Fruit fly (Drosophila melanogaster) whole organism, embryonic: ENCODE measurements around the gene Art2.

Experiments used
- Atf3 ChIP-seq: fragments of 200-800 bp; sonication (Bioruptor generic); optimal IDR thresholded peaks from 3 replicates; lab custom pipeline; 2016; ENCODE audit warnings: missing biosample characterization, missing genetic modification characterization
- CG10147 ChIP-seq: fragments of 200-800 bp; sonication (Bioruptor generic); optimal IDR thresholded peaks from 2 replicates; lab custom pipeline; 2019; ENCODE audit warnings: missing biosample characterization, mild to moderate bottlenecking, missing genetic modification characterization, moderate library complexity
- CG10209 ChIP-seq: fragments of 200-800 bp; sonication (Bioruptor generic); optimal IDR thresholded peaks from 3 replicates; lab custom pipeline; 2017; ENCODE audit warnings: missing biosample characterization, mild to moderate bottlenecking, missing genetic modification characterization, missing genetic modification reagents
- CG10366 ChIP-seq: fragments of 200-800 bp; sonication (Bioruptor generic); IDR thresholded peaks from 2 replicates; pipeline ENCODE4 v1.3.6; 2022; ENCODE audit warnings: missing biosample characterization, missing genetic modification characterization
- CG11456 ChIP-seq: fragments of 200-800 bp; sonication (Bioruptor generic); IDR thresholded peaks from 3 replicates; pipeline ENCODE4 v1.3.6; 2022; ENCODE audit warnings: missing biosample characterization, missing genetic modification characterization
- CG12219 ChIP-seq: fragments of 200-800 bp; sonication (Bioruptor generic); optimal IDR thresholded peaks from 3 replicates; lab custom pipeline; 2018; ENCODE audit warnings: missing biosample characterization, mild to moderate bottlenecking, missing genetic modification characterization
- CG13296 ChIP-seq: fragments of 200-800 bp; sonication (Bioruptor generic); optimal IDR thresholded peaks from 3 replicates; lab custom pipeline; 2018; ENCODE audit warnings: missing biosample characterization, mild to moderate bottlenecking, missing genetic modification characterization
- CG13775 ChIP-seq: fragments of 200-800 bp; sonication (Bioruptor generic); optimal IDR thresholded peaks from 3 replicates; lab custom pipeline; 2017; ENCODE audit warnings: missing biosample characterization, mild to moderate bottlenecking, missing genetic modification characterization
- CG1603 ChIP-seq: fragments of 200-800 bp; sonication (Bioruptor generic); optimal IDR thresholded peaks from 2 replicates; lab custom pipeline; 2019; ENCODE audit warnings: missing biosample characterization, mild to moderate bottlenecking, missing genetic modification characterization, moderate library complexity
- CG16863 ChIP-seq: fragments of 200-800 bp; sonication (Bioruptor generic); optimal IDR thresholded peaks from 3 replicates; lab custom pipeline; 2016; ENCODE audit warnings: missing biosample characterization, missing genetic modification characterization
- CG17912 ChIP-seq: fragments of 200-800 bp; sonication (Bioruptor generic); optimal IDR thresholded peaks from 2 replicates; lab custom pipeline; 2018; ENCODE audit warnings: missing biosample characterization, mild to moderate bottlenecking, missing genetic modification characterization
- CG1832 ChIP-seq: fragments of 200-800 bp; sonication (Bioruptor generic); optimal IDR thresholded peaks from 2 replicates; lab custom pipeline; 2017; ENCODE audit warnings: missing biosample characterization, mild to moderate bottlenecking, missing genetic modification characterization, inconsistent platforms
- CG18599 ChIP-seq: fragments of 200-800 bp; sonication (Bioruptor generic); optimal IDR thresholded peaks from 3 replicates; lab custom pipeline; 2017; ENCODE audit warnings: missing biosample characterization, missing genetic modification characterization, mild to moderate bottlenecking, moderate library complexity, missing genetic modification reagents
- CG2875 ChIP-seq: fragments of 200-800 bp; sonication (Bioruptor generic); optimal IDR thresholded peaks from 2 replicates; lab custom pipeline; 2017; ENCODE audit warnings: missing biosample characterization, mild to moderate bottlenecking, missing genetic modification characterization, missing genetic modification reagents
- CG3163 ChIP-seq: fragments of 200-800 bp; sonication (Bioruptor generic); optimal IDR thresholded peaks from 3 replicates; lab custom pipeline; 2016; ENCODE audit warnings: missing biosample characterization, missing genetic modification characterization
- CG3281 ChIP-seq: fragments of 200-800 bp; sonication (Bioruptor generic); optimal IDR thresholded peaks from 3 replicates; lab custom pipeline; 2017; ENCODE audit warnings: missing biosample characterization, mild to moderate bottlenecking, missing genetic modification characterization
- CG34224 ChIP-seq: fragments of 200-800 bp; sonication (Bioruptor generic); IDR thresholded peaks from 3 replicates; pipeline ENCODE4 v1.3.6; 2022; ENCODE audit warnings: missing biosample characterization, missing genetic modification characterization; ENCODE audit not compliant: partially characterized antibody
- CG3838 ChIP-seq: fragments of 200-800 bp; sonication (Bioruptor generic); optimal IDR thresholded peaks from 3 replicates; lab custom pipeline; 2016; ENCODE audit warnings: missing biosample characterization, missing genetic modification characterization
- CG4404 ChIP-seq: fragments of 200-800 bp; sonication (Bioruptor generic); IDR thresholded peaks from 2 replicates; pipeline ENCODE4 v1.3.6; 2022; ENCODE audit warnings: missing biosample characterization, missing genetic modification characterization
- CG8944 ChIP-seq: fragments of 200-800 bp; sonication (Bioruptor generic); optimal IDR thresholded peaks from 3 replicates; lab custom pipeline; 2016; ENCODE audit warnings: missing biosample characterization, missing genetic modification characterization
- CG9215 ChIP-seq: fragments of 200-800 bp; sonication (Bioruptor generic); IDR thresholded peaks from 2 replicates; pipeline ENCODE4 v1.3.6; 2022; ENCODE audit warnings: missing biosample characterization, missing genetic modification characterization
- CG9437 ChIP-seq: fragments of 200-800 bp; sonication (Bioruptor generic); optimal IDR thresholded peaks from 2 replicates; lab custom pipeline; 2018; ENCODE audit warnings: missing biosample characterization, mild to moderate bottlenecking, missing genetic modification characterization
- CG9817 ChIP-seq: fragments of 200-800 bp; sonication (Bioruptor generic); optimal IDR thresholded peaks from 2 replicates; lab custom pipeline; 2018; ENCODE audit warnings: missing biosample characterization, mild to moderate bottlenecking, missing genetic modification characterization, moderate library complexity
- CTCF ChIP-seq: fragments of 200-800 bp; sonication (Bioruptor generic); optimal IDR thresholded peaks from 2 replicates; lab custom pipeline; 2017; ENCODE audit warnings: missing biosample characterization, mild to moderate bottlenecking, missing genetic modification characterization, moderate library complexity
- Doc2 ChIP-seq: fragments of 200-800 bp; sonication (Bioruptor generic); IDR thresholded peaks from 2 replicates; pipeline ENCODE4 v1.3.6; 2022; ENCODE audit warnings: missing biosample characterization, missing genetic modification characterization
- Ets65A ChIP-seq: fragments of 200-800 bp; sonication (Bioruptor generic); peaks from one replicate; lab custom pipeline; 2016; ENCODE audit warnings: missing biosample characterization, missing genetic modification characterization
- Fer1 ChIP-seq: fragments of 200-800 bp; sonication (Bioruptor generic); optimal IDR thresholded peaks from 2 replicates; lab custom pipeline; 2017; ENCODE audit warnings: missing biosample characterization, mild to moderate bottlenecking, missing genetic modification characterization
- Hsf ChIP-seq: fragments of 200-800 bp; sonication (Bioruptor generic); optimal IDR thresholded peaks from 3 replicates; lab custom pipeline; 2016; ENCODE audit warnings: missing biosample characterization, missing genetic modification characterization
- Lhr ChIP-seq: fragments of 200-800 bp; sonication (Bioruptor generic); optimal IDR thresholded peaks from 3 replicates; lab custom pipeline; 2017; ENCODE audit warnings: mild to moderate bottlenecking, missing biosample characterization, missing genetic modification reagents, missing genetic modification characterization
- MBD-R2 ChIP-seq: fragments of 200-800 bp; sonication (Bioruptor generic); IDR thresholded peaks from 2 replicates; pipeline ENCODE4 v1.3.6; 2022; ENCODE audit warnings: missing biosample characterization, missing genetic modification characterization
- NfI ChIP-seq: fragments of 200-800 bp; sonication (Bioruptor generic); optimal IDR thresholded peaks from 3 replicates; lab custom pipeline; 2018; ENCODE audit warnings: missing biosample characterization, mild to moderate bottlenecking, missing genetic modification characterization, moderate library complexity
- Oaz ChIP-seq: fragments of 200-800 bp; sonication (Bioruptor generic); IDR thresholded peaks from 2 replicates; pipeline ENCODE4 v1.3.6; 2022; ENCODE audit warnings: missing biosample characterization, missing genetic modification characterization
- PHDP ChIP-seq: fragments of 200-800 bp; sonication (Bioruptor generic); optimal IDR thresholded peaks from 3 replicates; lab custom pipeline; 2018; ENCODE audit warnings: missing biosample characterization, mild to moderate bottlenecking, missing genetic modification characterization, moderate library complexity
- Sry-β ChIP-seq: fragments of 200-800 bp; sonication (Bioruptor generic); optimal IDR thresholded peaks from 2 replicates; lab custom pipeline; 2018; ENCODE audit warnings: missing biosample characterization, mild to moderate bottlenecking, missing genetic modification characterization, moderate library complexity
- cad ChIP-seq: fragments of >200 bp; optimal IDR thresholded peaks from 2 replicates; lab custom pipeline; 2017; ENCODE audit warnings: missing biosample characterization, missing genetic modification characterization
- cg ChIP-seq: fragments of 200-800 bp; sonication (Bioruptor generic); optimal IDR thresholded peaks from 3 replicates; lab custom pipeline; 2019; ENCODE audit warnings: missing biosample characterization, mild to moderate bottlenecking, missing genetic modification characterization, moderate library complexity
- chm ChIP-seq: fragments of 200-800 bp; sonication (Bioruptor generic); IDR thresholded peaks from 2 replicates; pipeline ENCODE4 v1.3.6; 2022; ENCODE audit warnings: missing biosample characterization, missing genetic modification characterization
- crol ChIP-seq: fragments of 200-800 bp; sonication (Bioruptor generic); IDR thresholded peaks from 2 replicates; pipeline ENCODE4 v1.3.6; 2022; ENCODE audit warnings: missing biosample characterization, missing genetic modification characterization
- fd3F ChIP-seq: fragments of 200-800 bp; sonication (Bioruptor generic); optimal IDR thresholded peaks from 2 replicates; lab custom pipeline; 2018; ENCODE audit warnings: missing biosample characterization, mild to moderate bottlenecking, missing genetic modification characterization, moderate library complexity
- gcm ChIP-seq: fragments of 200-800 bp; sonication (Bioruptor generic); optimal IDR thresholded peaks from 2 replicates; lab custom pipeline; 2019; ENCODE audit warnings: missing biosample characterization, mild to moderate bottlenecking, missing genetic modification characterization, moderate library complexity
- gfzf ChIP-seq: fragments of 200-800 bp; sonication (Bioruptor generic); optimal IDR thresholded peaks from 2 replicates; lab custom pipeline; 2016; ENCODE audit warnings: missing biosample characterization, mild to moderate bottlenecking, missing genetic modification characterization, moderate library complexity
- insv ChIP-seq, 2 experiments: fragments of 200-800 bp; sonication (Bioruptor generic); optimal IDR thresholded peaks; 3 replicates each; lab custom pipeline; 2016 to 2018; ENCODE audit warnings: missing biosample characterization in 2 of 2, missing genetic modification characterization in 2 of 2
- jigr1 ChIP-seq: fragments of 200-800 bp; sonication (Bioruptor generic); IDR thresholded peaks from 3 replicates; pipeline ENCODE4 v1.3.6; 2022; ENCODE audit warnings: missing biosample characterization, missing genetic modification characterization
- lbe ChIP-seq: fragments of 200-800 bp; sonication (Bioruptor generic); optimal IDR thresholded peaks from 2 replicates; lab custom pipeline; 2016; ENCODE audit warnings: missing biosample characterization, mild to moderate bottlenecking, missing genetic modification characterization
- nmo ChIP-seq: fragments of 200-800 bp; sonication (Bioruptor generic); optimal IDR thresholded peaks from 2 replicates; lab custom pipeline; 2018; ENCODE audit warnings: missing biosample characterization, mild to moderate bottlenecking, missing genetic modification characterization, moderate library complexity
- peb ChIP-seq: fragments of 200-800 bp; sonication (Bioruptor generic); IDR thresholded peaks from 2 replicates; pipeline ENCODE4 v1.3.6; 2022; ENCODE audit warnings: missing biosample characterization, missing genetic modification characterization
- salm ChIP-seq: fragments of 200-800 bp; sonication (Bioruptor generic); optimal IDR thresholded peaks from 2 replicates; lab custom pipeline; 2018; ENCODE audit warnings: missing biosample characterization, mild to moderate bottlenecking, missing genetic modification characterization
- scrt ChIP-seq: fragments of 200-800 bp; sonication (Bioruptor generic); optimal IDR thresholded peaks from 2 replicates; lab custom pipeline; 2018; ENCODE audit warnings: missing biosample characterization, mild to moderate bottlenecking, missing genetic modification characterization, moderate library complexity
- sim ChIP-seq: fragments of 200-800 bp; sonication (Bioruptor generic); IDR thresholded peaks from 2 replicates; pipeline ENCODE4 v1.3.6; 2022; ENCODE audit warnings: missing biosample characterization, missing genetic modification characterization
- sna ChIP-seq: fragments of 200-800 bp; sonication (Bioruptor generic); IDR thresholded peaks from 2 replicates; pipeline ENCODE4 v1.3.6; 2022; ENCODE audit warnings: missing biosample characterization, missing genetic modification characterization; ENCODE audit not compliant: partially characterized antibody
- tap ChIP-seq: fragments of 200-800 bp; optimal IDR thresholded peaks from 3 replicates; lab custom pipeline; 2019; ENCODE audit warnings: missing biosample characterization, mild to moderate bottlenecking, missing genetic modification characterization, moderate library complexity
- zen ChIP-seq: fragments of 200-800 bp; sonication (Bioruptor generic); optimal IDR thresholded peaks from 3 replicates; lab custom pipeline; 2018; ENCODE audit warnings: missing biosample characterization, mild to moderate bottlenecking, missing genetic modification characterization, moderate library complexity

Art2 gene

DNA sequence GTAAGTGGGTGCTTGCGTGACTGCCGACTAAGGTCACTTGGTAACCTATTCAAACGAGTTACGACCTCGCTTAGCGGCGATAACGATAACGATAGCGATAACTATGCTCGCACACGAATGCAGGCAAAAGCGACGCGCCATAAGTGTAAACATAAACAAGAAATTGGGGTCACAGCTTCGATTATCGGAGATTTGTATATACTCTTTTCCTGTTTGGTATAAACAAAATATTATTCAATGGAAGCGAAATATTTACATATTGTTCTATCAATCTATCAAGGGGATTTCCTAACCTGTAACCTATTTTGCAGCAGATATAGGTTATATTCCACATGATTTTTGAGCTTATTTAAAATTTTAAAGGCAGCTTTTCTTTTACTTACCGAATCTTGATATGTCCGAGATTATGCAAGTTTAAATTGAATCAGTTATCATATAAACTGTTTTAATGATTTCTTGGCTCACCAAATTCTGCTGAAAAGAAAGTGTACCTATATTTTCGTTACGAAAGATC, 4.9 kb upstream of the Art2 start (continued):
- TF ChIP-seq Ets65A (GFP tag; lab: Kevin White, UChicago) (peak; percentile 47), CG1832 (GFP tag; lab: Kevin White, UChicago) (no peak), CG13775 (no peak), chm (no peak), cad (GFP tag; lab: Kevin White, UChicago) (no peak), CG10366 (no peak), sna (GFP tag; lab: Robert Waterston, UW) (no peak), zen (tag; lab: Kevin White, UChicago) (no peak), scrt (GFP tag; lab: Kevin White, UChicago) (no peak), CG11456 (GFP tag; lab: Robert Waterston, UW) (no peak), PHDP (tag; lab: Kevin White, UChicago) (no peak), crol (GFP tag; lab: Robert Waterston, UW) (no peak), peb (GFP tag; lab: Robert Waterston, UW) (no peak), gcm (GFP tag; lab: Kevin White, UChicago) (no peak), CG10209 (GFP tag; lab: Kevin White, UChicago) (no peak), Fer1 (GFP tag; lab: Kevin White, UChicago) (no peak), CG13296 (GFP tag; lab: Kevin White, UChicago) (peak; percentile 10), gfzf (GFP tag; lab: Kevin White, UChicago) (no peak), CG8944 (GFP tag; lab: Kevin White, UChicago) (no peak), Sry-β (GFP tag; lab: Kevin White, UChicago) (no peak), CG3281 (GFP tag; lab: Kevin White, UChicago) (peak; percentile 1), MBD-R2 (GFP tag; lab: Robert Waterston, UW) (no peak), Oaz (no peak), CG10147 (GFP tag; lab: Kevin White, UChicago) (no peak), CG34224 (GFP tag; lab: Robert Waterston, UW) (no peak), lbe (GFP tag; lab: Kevin White, UChicago) (no peak), fd3F (no peak), CG1603 (tag; lab: Kevin White, UChicago) (no peak), jigr1 (GFP tag; lab: Robert Waterston, UW) (no peak), Hsf (GFP tag; lab: Kevin White, UChicago) (peak; percentile 26), Lhr (no peak), CG12219 (GFP tag; lab: Kevin White, UChicago) (no peak), CG2875 (GFP tag; lab: Kevin White, UChicago) (no peak), Atf3 (GFP tag; lab: Kevin White, UChicago) (no peak), CG16863 (GFP tag; lab: Kevin White, UChicago) (no peak), CG4404 (GFP tag; lab: Robert Waterston, UW) (no peak), CG17912 (GFP tag; lab: Kevin White, UChicago) (no peak), cg (GFP tag; lab: Kevin White, UChicago) (no peak), sim (no peak), nmo (GFP tag; lab: Kevin White, UChicago) (peak; percentile 61), CG9437 (GFP tag; lab: Kevin White, UChicago) (no peak), CTCF (GFP tag; lab: Kevin White, UChicago) (no peak), NfI (GFP tag; lab: Kevin White, UChicago) (no peak), salm (no peak), Doc2 (no peak), CG9215 (GFP tag; lab: Robert Waterston, UW) (no peak), tap (tag; lab: Kevin White, UChicago) (no peak), insv (GFP tag; optimal IDR thresholded peaks at IDR 0.05; lab: Kevin White, UChicago) (no peak), CG3838 (no peak), CG18599 (GFP tag; lab: Kevin White, UChicago) (no peak), CG3163 (GFP tag; lab: Kevin White, UChicago) (no peak), CG9817 (no peak)
